Worm (Caenorhabditis elegans) whole organism, dauer: ENCODE measurements around the gene C02F5.10.

ENCODE experiments used
- unc-62 ChIP-seq: sonication (generic microtip); optimal IDR thresholded peaks from 2 replicates; lab custom pipeline; 2017; ENCODE audit warnings: missing biosample characterization, missing genetic modification reagents, missing genetic modification characterization

Gene C02F5.10

ce11 chrIII:8263377-8263776, 14.1 kb upstream of the C02F5.10 start, which contains the start of gene col-91:
Gene col-91, minus strand, starts transcription at chrIII:8263664.
- TF ChIP-seq unc-62 (GFP tag; lab: Kevin White, UChicago) = no peak

- TF ChIP-seq unc-62 (GFP tag; lab: Kevin White, UChicago) = no peak
Observed at ce11 chrIII:8262599-8262998, 13.3 kb upstream of the C02F5.10 start.

- no peak for TF ChIP-seq unc-62 (GFP tag; lab: Kevin White, UChicago)
Observed at ce11 chrIII:8258045-8258444, 8.8 kb upstream of the C02F5.10 start, which contains the start of gene ncr-2. Gene ncr-2, plus strand, starts transcription at chrIII:8258345.

ce11 chrIII:8254938-8255337, 5.7 kb upstream of the C02F5.10 start, which contains the start of gene F09G8.5:
Gene F09G8.5, plus strand, starts transcription at chrIII:8254975.
- no peak for TF ChIP-seq unc-62 (GFP tag; lab: Kevin White, UChicago)

ce11 chrIII:8250007-8250683, 864 bp upstream of the C02F5.10 start, which contains the start of gene knl-1:
Gene knl-1, plus strand, starts transcription at chrIII:8250632.
- no peak for TF ChIP-seq unc-62 (GFP tag; lab: Kevin White, UChicago)

- TF ChIP-seq unc-62 (GFP tag; lab: Kevin White, UChicago) = no peak
Observed at ce11 chrIII:8247051-8247450, 2.2 kb downstream of the C02F5.10 start, which contains the start of gene C02F5.13. Gene C02F5.13, plus strand, starts transcription at chrIII:8247351.

ce11 chrIII:8245591-8245990, 3.7 kb downstream of the C02F5.10 start, which contains the start of gene C02F5.3:
Gene C02F5.3, plus strand, starts transcription at chrIII:8245891.
- no peak for TF ChIP-seq unc-62 (GFP tag; lab: Kevin White, UChicago)

ce11 chrIII:8244052-8244451, 5.2 kb downstream of the C02F5.10 start, which contains the start of the genes pbs-6 and cids-1:
Gene pbs-6, minus strand, starts transcription at chrIII:8244092.
Gene cids-1, plus strand, starts transcription at chrIII:8244445.
- TF ChIP-seq unc-62 (GFP tag; lab: Kevin White, UChicago) = no peak

ce11 chrIII:8242809-8243208, 6.5 kb downstream of the C02F5.10 start, which contains the start of gene C02F5.12:
Gene C02F5.12, minus strand, starts transcription at chrIII:8243029.
- no peak for TF ChIP-seq unc-62 (GFP tag; lab: Kevin White, UChicago)

- no peak for TF ChIP-seq unc-62 (GFP tag; lab: Kevin White, UChicago)
Observed at ce11 chrIII:8240948-8241347, 8.3 kb downstream of the C02F5.10 start.

ce11 chrIII:8240247-8240646, 9.0 kb downstream of the C02F5.10 start:
- no peak for TF ChIP-seq unc-62 (GFP tag; lab: Kevin White, UChicago)

- no peak for TF ChIP-seq unc-62 (GFP tag; lab: Kevin White, UChicago)
Observed at ce11 chrIII:8239325-8239724, 10.0 kb downstream of the C02F5.10 start, which contains the start of gene tsp-1. Gene tsp-1, minus strand, starts transcription at chrIII:8239423.

- no peak for TF ChIP-seq unc-62 (GFP tag; lab: Kevin White, UChicago)
Observed at ce11 chrIII:8237827-8238226, 11.5 kb downstream of the C02F5.10 start, which contains the start of gene tsp-2. Gene tsp-2, minus strand, starts transcription at chrIII:8237935.

ce11 chrIII:8235880-8236279, 13.4 kb downstream of the C02F5.10 start, which contains the start of gene C02F5.5:
Gene C02F5.5, plus strand, starts transcription at chrIII:8236180.
- TF ChIP-seq unc-62 (GFP tag; lab: Kevin White, UChicago) = no peak

ce11 chrIII:8235358-8235757, 13.9 kb downstream of the C02F5.10 start, which contains the start of gene C02F5.14:
Gene C02F5.14, minus strand, starts transcription at chrIII:8235514.
- TF ChIP-seq unc-62 (GFP tag; lab: Kevin White, UChicago) = no peak

ce11 chrIII:8232634-8233033, 16.6 kb downstream of the C02F5.10 start, which contains the start of gene henn-1:
Gene henn-1, plus strand, starts transcription at chrIII:8232651.
- TF ChIP-seq unc-62 (GFP tag; lab: Kevin White, UChicago) = no peak
